Fruit fly (Drosophila melanogaster): ENCODE measurements around the gene CG13693.
A peak's percentile ranks its signal among the peaks of the same experiment; 100 is the strongest.

The CG13693 gene

dm6 chr2L:249048-249825 lies 16.9 kb downstream of the CG13693 start (continued):
- peak; percentile 54 for TF ChIP-seq gcm (GFP tag; optimal IDR thresholded peaks at IDR 0.05)
- peak; percentile 23 to 44 for TF ChIP-seq bsh (GFP tag; optimal IDR thresholded peaks at IDR 0.05)
- TF ChIP-seq CG11085 (GFP tag; IDR thresholded peaks at IDR 0.05), result no peak
- TF ChIP-seq CG4328 (GFP tag; optimal IDR thresholded peaks at IDR 0.05), result no peak
- TF ChIP-seq slbo (GFP tag; IDR thresholded peaks at IDR 0.05), result no peak
- TF ChIP-seq CG10959 (GFP tag; IDR thresholded peaks at IDR 0.05), result no peak
- peak; percentile 54; the same call in 3 of the 4 replicates for TF ChIP-seq Dll (GFP tag; IDR thresholded peaks at IDR 0.05; ENCODE audit: partially characterized antibody)
- TF ChIP-seq hb (GFP tag; IDR thresholded peaks at IDR 0.05; ENCODE audit: partially characterized antibody), result no peak
- TF ChIP-seq CG13775 (GFP tag; optimal IDR thresholded peaks at IDR 0.05), result no peak
- no peak for TF ChIP-seq run (tag; optimal IDR thresholded peaks at IDR 0.05)
- 0 out of 2 replicates have a peak, but pooled peaks have one; percentile 9 for TF ChIP-seq CG16779 (GFP tag; IDR thresholded peaks at IDR 0.05)
- no peak for TF ChIP-seq CG2678 (tag; optimal IDR thresholded peaks at IDR 0.05)
- TF ChIP-seq luna (GFP tag; optimal IDR thresholded peaks at IDR 0.05), result no peak
- TF ChIP-seq dysf (GFP tag; IDR thresholded peaks at IDR 0.05), result no peak
- TF ChIP-seq CG8924 (tag; optimal IDR thresholded peaks at IDR 0.05), result no peak
- TF ChIP-seq nerfin-2 (GFP tag; IDR thresholded peaks at IDR 0.05; ENCODE audit: partially characterized antibody), result no peak
- no peak for TF ChIP-seq CG7786 (GFP tag; optimal IDR thresholded peaks at IDR 0.05)
- no peak for TF ChIP-seq al (GFP tag; IDR thresholded peaks at IDR 0.05)
- no peak for TF ChIP-seq CG4854 (GFP tag; optimal IDR thresholded peaks at IDR 0.05)
- TF ChIP-seq CG30403 (GFP tag; optimal IDR thresholded peaks at IDR 0.05), result peak; percentile 15
- TF ChIP-seq CG3726 (GFP tag; IDR thresholded peaks at IDR 0.05), result no peak
- TF ChIP-seq CG1603 (tag; optimal IDR thresholded peaks at IDR 0.05), result no peak
- TF ChIP-seq NfI (GFP tag; optimal IDR thresholded peaks at IDR 0.05), result no peak
- no peak; the same call in 1 of the 2 replicates for TF ChIP-seq sob (GFP tag; IDR thresholded peaks at IDR 0.05)
- 0 out of 3 replicates have a peak, but pooled peaks have one; percentile 4 for TF ChIP-seq zfh1 (GFP tag; IDR thresholded peaks at IDR 0.05)
- TF ChIP-seq CG6791 (GFP tag; IDR thresholded peaks at IDR 0.05; ENCODE audit: partially characterized antibody), result no peak
- TF ChIP-seq CG13624 (GFP tag; optimal IDR thresholded peaks at IDR 0.05), result peak; percentile 13
- TF ChIP-seq CG1832 (GFP tag; optimal IDR thresholded peaks at IDR 0.05), result peak; percentile 80
- no peak for TF ChIP-seq CG4707 (GFP tag; optimal IDR thresholded peaks at IDR 0.05)
- no peak for TF ChIP-seq stc (GFP tag; IDR thresholded peaks at IDR 0.05)
- TF ChIP-seq stwl (tag; optimal IDR thresholded peaks at IDR 0.05), result no peak
- no peak for TF ChIP-seq Asciz (GFP tag; optimal IDR thresholded peaks at IDR 0.05)
- no peak for TF ChIP-seq Hey (tag; optimal IDR thresholded peaks at IDR 0.05)
- TF ChIP-seq cato (GFP tag; optimal IDR thresholded peaks at IDR 0.05; ENCODE audit: borderline replicate concordance), result no peak
- TF ChIP-seq bcd (GFP tag; optimal IDR thresholded peaks at IDR 0.05), result no peak
- TF ChIP-seq Hr78 (GFP tag; optimal IDR thresholded peaks at IDR 0.05), result no peak
- TF ChIP-seq CG5245 (GFP tag; optimal IDR thresholded peaks at IDR 0.05), result no peak
- no peak for TF ChIP-seq pnt (GFP tag; optimal IDR thresholded peaks at IDR 0.05)
- TF ChIP-seq otp (GFP tag; IDR thresholded peaks at IDR 0.05), result no peak
- TF ChIP-seq ssp (GFP tag; IDR thresholded peaks at IDR 0.05), result no peak
- no peak for TF ChIP-seq Aef1 (GFP tag; IDR thresholded peaks at IDR 0.05)
- no peak for TF ChIP-seq vnd (GFP tag; IDR thresholded peaks at IDR 0.05; ENCODE audit: partially characterized antibody)
- no peak for TF ChIP-seq CTCF (GFP tag; optimal IDR thresholded peaks at IDR 0.05)
- no peak for TF ChIP-seq Spps (tag; optimal IDR thresholded peaks at IDR 0.05)
- TF ChIP-seq nom (GFP tag; optimal IDR thresholded peaks at IDR 0.05), result peak; percentile 84
- no peak for TF ChIP-seq lov (optimal IDR thresholded peaks at IDR 0.05)
- 0 out of 3 replicates have a peak, but pooled peaks have one; percentile 14 for TF ChIP-seq lov (GFP tag; IDR thresholded peaks at IDR 0.05)
- no peak for TF ChIP-seq cad (GFP tag; optimal IDR thresholded peaks at IDR 0.05)
- TF ChIP-seq HLH3B (GFP tag; IDR thresholded peaks at IDR 0.05), result no peak
- no peak for TF ChIP-seq CG32772 (GFP tag; IDR thresholded peaks at IDR 0.05)

All from whole organism, embryonic.